Worm (Caenorhabditis elegans) whole organism, L4 larva: Measurements from ENCODE around the gene F55A4.3.

Experiments
- Y105C5A.15 ChIP-seq: fragments of 200-800 bp; sonication (Bioruptor generic); IDR thresholded peaks from 2 replicates; pipeline ENCODE4 v1.3.6; 2022; ENCODE audit warnings: missing genetic modification characterization, missing compliant biosample characterization
- ama-1 ChIP-seq: fragments of 150-350 bp; optimal IDR thresholded peaks from 2 replicates; lab custom pipeline; 2014; ENCODE audit warnings: inconsistent platforms, mixed read lengths
- ceh-32 ChIP-seq: sonication (generic microtip); optimal IDR thresholded peaks from 2 replicates; lab custom pipeline; 2016; ENCODE audit warnings: mild to moderate bottlenecking, missing genetic modification characterization, missing compliant biosample characterization; ENCODE audit not compliant: poor library complexity
- egl-27 ChIP-seq: sonication (generic microtip); optimal IDR thresholded peaks from 3 replicates; lab custom pipeline; 2017; ENCODE audit warnings: missing biosample characterization, missing genetic modification reagents, missing genetic modification characterization
- jun-1 ChIP-seq: fragments of 150-350 bp; optimal IDR thresholded peaks from 2 replicates; lab custom pipeline; 2014; ENCODE audit warnings: missing biosample characterization, missing genetic modification reagents, missing genetic modification characterization
- mdt-29 ChIP-seq: fragments of 200-800 bp; sonication (Bioruptor generic); IDR thresholded peaks from 2 replicates; pipeline ENCODE4 v1.3.6; 2022; ENCODE audit warnings: missing genetic modification reagents, missing genetic modification characterization, missing compliant biosample characterization
- nhr-6 ChIP-seq: fragments of 150-350 bp; optimal IDR thresholded peaks from 2 replicates; lab custom pipeline; 2014; ENCODE audit warnings: missing biosample characterization, missing genetic modification characterization
- nhr-76 ChIP-seq: fragments of 150-350 bp; optimal IDR thresholded peaks from 2 replicates; lab custom pipeline; 2014; ENCODE audit warnings: missing biosample characterization, missing genetic modification characterization
- snpc-1.2 ChIP-seq: fragments of 200-800 bp; sonication (Bioruptor generic); IDR thresholded peaks from 2 replicates; pipeline ENCODE4 v1.3.6; 2022; ENCODE audit warnings: missing genetic modification reagents, missing genetic modification characterization, missing compliant biosample characterization
- unc-62 ChIP-seq, 3 experiments: fragments of 150-350 bp in 1 of 3; sonication (generic microtip); optimal IDR thresholded peaks in 2 of 3; peaks in 1 of 3; 1 replicate in 1 of 3; 2 replicates in 2 of 3; lab custom pipeline; 2014 to 2017; ENCODE audit warnings: missing biosample characterization in 3 of 3, missing genetic modification characterization in 3 of 3, missing genetic modification reagents in 3 of 3, missing genotype in 1 of 3
- zag-1 ChIP-seq: fragments of 150-350 bp; optimal IDR thresholded peaks from 2 replicates; lab custom pipeline; 2014; ENCODE audit warnings: missing biosample characterization, missing genetic modification characterization

- no peak for TF ChIP-seq ama-1 (lab: Kevin White, UChicago)
- no peak for TF ChIP-seq zag-1 (tag; lab: Kevin White, UChicago)
- TF ChIP-seq unc-62 (GFP tag; optimal IDR thresholded peaks at IDR 0.05 in 1 of 2; lab: Kevin White, UChicago) = no peak
- TF ChIP-seq unc-62 (tag; optimal IDR thresholded peaks at IDR 0.05; lab: Kevin White, UChicago) = no peak
- no peak for TF ChIP-seq jun-1 (tag; lab: Kevin White, UChicago)
- no peak for TF ChIP-seq egl-27
- TF ChIP-seq ceh-32 (tag; lab: Kevin White, UChicago) = no peak
- TF ChIP-seq snpc-1.2 (GFP tag; lab: Robert Waterston, UW) = no peak
- TF ChIP-seq Y105C5A.15 (GFP tag; lab: Robert Waterston, UW) = no peak
- no peak for TF ChIP-seq nhr-6 (tag; lab: Kevin White, UChicago)
- TF ChIP-seq nhr-76 (tag; lab: Kevin White, UChicago) = no peak
- no peak for TF ChIP-seq mdt-29
Measured at ce11 chrX:1014708-1015107, 10.2 kb downstream of the F55A4.3 start.
